Fruit fly (Drosophila melanogaster) whole organism, embryonic: Measurements from ENCODE around the gene IFT52.
A peak's percentile ranks its signal among the peaks of the same experiment; 100 is the strongest.

Source experiments
- ATbp ChIP-seq: fragments of 200-800 bp; sonication (Bioruptor generic); optimal IDR thresholded peaks from 2 replicates; lab custom pipeline; 2017; ENCODE audit warnings: missing biosample characterization, mild to moderate bottlenecking, missing genetic modification characterization, missing genetic modification reagents
- B-H1 ChIP-seq: fragments of 200-800 bp; sonication (Bioruptor generic); IDR thresholded peaks from 3 replicates; pipeline ENCODE4 v1.3.6; 2022; ENCODE audit warnings: missing biosample characterization, missing genetic modification characterization
- Bgb ChIP-seq: fragments of 200-800 bp; sonication (Bioruptor generic); IDR thresholded peaks from 2 replicates; pipeline ENCODE4 v1.3.6; 2022; ENCODE audit warnings: missing biosample characterization, missing genetic modification characterization; ENCODE audit not compliant: partially characterized antibody
- CG1024 ChIP-seq: fragments of 200-800 bp; sonication (Bioruptor generic); IDR thresholded peaks from 2 replicates; pipeline ENCODE4 v1.3.6; 2022; ENCODE audit warnings: missing biosample characterization, missing genetic modification characterization
- CG11398 ChIP-seq: fragments of 200-800 bp; sonication (Bioruptor generic); optimal IDR thresholded peaks from 2 replicates; lab custom pipeline; 2016; ENCODE audit warnings: missing biosample characterization, missing genetic modification characterization
- CG12236 ChIP-seq: fragments of 200-800 bp; sonication (Bioruptor generic); optimal IDR thresholded peaks from 2 replicates; lab custom pipeline; 2016; ENCODE audit warnings: missing biosample characterization, missing genetic modification characterization
- CG12391 ChIP-seq: fragments of 200-800 bp; sonication (Bioruptor generic); optimal IDR thresholded peaks from 3 replicates; lab custom pipeline; 2018; ENCODE audit warnings: missing biosample characterization, mild to moderate bottlenecking, missing genetic modification characterization, moderate library complexity
- CG14710 ChIP-seq: fragments of 200-800 bp; sonication (Bioruptor generic); optimal IDR thresholded peaks from 3 replicates; lab custom pipeline; 2019; ENCODE audit warnings: missing biosample characterization, mild to moderate bottlenecking, missing genetic modification characterization, moderate library complexity
- CG15514 ChIP-seq: fragments of 200-800 bp; sonication (Bioruptor generic); optimal IDR thresholded peaks from 3 replicates; lab custom pipeline; 2017; ENCODE audit warnings: missing biosample characterization, missing genetic modification characterization, mild to moderate bottlenecking, moderate library complexity, missing genetic modification reagents
- CG17568 ChIP-seq: fragments of 200-800 bp; sonication (Bioruptor generic); optimal IDR thresholded peaks from 2 replicates; lab custom pipeline; 2018; ENCODE audit warnings: missing biosample characterization, mild to moderate bottlenecking, missing genetic modification characterization, moderate library complexity
- CG18262 ChIP-seq: fragments of 200-800 bp; optimal IDR thresholded peaks from 3 replicates; lab custom pipeline; 2019; ENCODE audit warnings: missing biosample characterization, mild to moderate bottlenecking, missing genetic modification characterization, moderate library complexity
- CG2120 ChIP-seq: fragments of 200-800 bp; sonication (Bioruptor generic); optimal IDR thresholded peaks from 3 replicates; lab custom pipeline; 2016; ENCODE audit warnings: missing biosample characterization, missing genetic modification characterization
- CG2202 ChIP-seq: fragments of 200-800 bp; sonication (Bioruptor generic); optimal IDR thresholded peaks from 2 replicates; lab custom pipeline; 2018; ENCODE audit warnings: missing biosample characterization, mild to moderate bottlenecking, missing genetic modification characterization
- CG3065 ChIP-seq: fragments of 200-800 bp; sonication (Bioruptor generic); optimal IDR thresholded peaks from 2 replicates; lab custom pipeline; 2016; ENCODE audit warnings: missing biosample characterization, missing genetic modification characterization
- CG32532 ChIP-seq: fragments of 200-800 bp; sonication (Bioruptor generic); IDR thresholded peaks from 2 replicates; pipeline ENCODE4 v1.3.6; 2022; ENCODE audit warnings: missing biosample characterization, missing genetic modification characterization
- CG34224 ChIP-seq: fragments of 200-800 bp; sonication (Bioruptor generic); IDR thresholded peaks from 3 replicates; pipeline ENCODE4 v1.3.6; 2022; ENCODE audit warnings: missing biosample characterization, missing genetic modification characterization; ENCODE audit not compliant: partially characterized antibody
- CG34376 ChIP-seq: fragments of 200-800 bp; sonication (Bioruptor generic); optimal IDR thresholded peaks from 2 replicates; lab custom pipeline; 2018; ENCODE audit warnings: missing biosample characterization, mild to moderate bottlenecking, missing genetic modification characterization
- CG6854 ChIP-seq: fragments of 200-800 bp; sonication (Bioruptor generic); optimal IDR thresholded peaks from 3 replicates; lab custom pipeline; 2017; ENCODE audit warnings: missing biosample characterization, mild to moderate bottlenecking, missing genetic modification characterization
- CHES-1-like ChIP-seq: fragments of 200-800 bp; sonication (Bioruptor generic); optimal IDR thresholded peaks from 2 replicates; lab custom pipeline; 2016; ENCODE audit warnings: missing biosample characterization, missing genetic modification characterization
- CTCF ChIP-seq: fragments of 200-800 bp; sonication (Bioruptor generic); optimal IDR thresholded peaks from 2 replicates; lab custom pipeline; 2017; ENCODE audit warnings: missing biosample characterization, mild to moderate bottlenecking, missing genetic modification characterization, moderate library complexity
- CkIIα-i1 ChIP-seq: fragments of 200-800 bp; sonication (Bioruptor generic); IDR thresholded peaks from 2 replicates; pipeline ENCODE4 v1.3.6; 2022; ENCODE audit warnings: missing biosample characterization, missing genetic modification characterization
- D ChIP-seq, 2 experiments: fragments of 200-800 bp in 1 of 2; fragments of >200 bp in 1 of 2; sonication (Bioruptor generic) in 1 of 2; optimal IDR thresholded peaks; 2 replicates in 1 of 2; 3 replicates in 1 of 2; lab custom pipeline; 2017; ENCODE audit warnings: mild to moderate bottlenecking in 1 of 2, missing biosample characterization in 1 of 2, missing genetic modification characterization in 1 of 2, missing genetic modification reagents in 1 of 2
- ERR ChIP-seq: fragments of 200-800 bp; sonication (Bioruptor generic); optimal IDR thresholded peaks from 2 replicates; lab custom pipeline; 2016; ENCODE audit warnings: missing biosample characterization, missing genetic modification characterization
- Ets65A ChIP-seq: fragments of 200-800 bp; sonication (Bioruptor generic); peaks from one replicate; lab custom pipeline; 2016; ENCODE audit warnings: missing biosample characterization, missing genetic modification characterization
- H15 ChIP-seq: fragments of 200-800 bp; sonication (Bioruptor generic); IDR thresholded peaks from 3 replicates; pipeline ENCODE4 v1.3.6; 2022; ENCODE audit warnings: missing biosample characterization, missing genetic modification characterization
- Hr3 ChIP-seq: fragments of 200-800 bp; sonication (Bioruptor generic); optimal IDR thresholded peaks from 3 replicates; lab custom pipeline; 2016; ENCODE audit warnings: missing biosample characterization, missing genetic modification characterization
- Lim3 ChIP-seq: fragments of 200-800 bp; sonication (Bioruptor generic); IDR thresholded peaks from 2 replicates; pipeline ENCODE4 v1.3.6; 2022; ENCODE audit warnings: missing biosample characterization, missing genetic modification characterization
- Max ChIP-seq: fragments of 200-800 bp; sonication (Bioruptor generic); optimal IDR thresholded peaks from 2 replicates; lab custom pipeline; 2016; ENCODE audit warnings: missing biosample characterization, mild to moderate bottlenecking, missing genetic modification characterization
- Meics ChIP-seq: fragments of 200-800 bp; sonication (Bioruptor generic); optimal IDR thresholded peaks from 2 replicates; lab custom pipeline; 2017; ENCODE audit warnings: missing biosample characterization, mild to moderate bottlenecking, missing genetic modification characterization
- Myb ChIP-seq: fragments of 200-800 bp; sonication (Bioruptor generic); optimal IDR thresholded peaks from 2 replicates; lab custom pipeline; 2016; ENCODE audit warnings: missing biosample characterization, missing genetic modification characterization
- NK7.1 ChIP-seq: fragments of 200-800 bp; sonication (Bioruptor generic); optimal IDR thresholded peaks from 3 replicates; lab custom pipeline; 2016; ENCODE audit warnings: missing biosample characterization, missing genetic modification characterization
- Opbp ChIP-seq: fragments of 200-800 bp; sonication (Bioruptor generic); IDR thresholded peaks from 3 replicates; pipeline ENCODE4 v1.3.6; 2022; ENCODE audit warnings: missing biosample characterization, missing genetic modification characterization; ENCODE audit not compliant: partially characterized antibody
- Stat92E ChIP-seq, 3 experiments: fragments of >200 bp in 2 of 3; fragments of 200-800 bp in 1 of 3; sonication (Bioruptor generic) in 1 of 3; optimal IDR thresholded peaks; 2 replicates each; lab custom pipeline; 2017 to 2019; ENCODE audit warnings: missing biosample characterization in 3 of 3, missing genetic modification characterization in 3 of 3, mild to moderate bottlenecking in 1 of 3, moderate library complexity in 1 of 3
- Taf1 ChIP-seq: fragments of 200-800 bp; sonication (Bioruptor generic); IDR thresholded peaks from 2 replicates; pipeline ENCODE4 v1.3.6; 2022; ENCODE audit warnings: missing biosample characterization, missing genetic modification characterization
- Xbp1 ChIP-seq: fragments of 200-800 bp; sonication (Bioruptor generic); optimal IDR thresholded peaks from 3 replicates; lab custom pipeline; 2016; ENCODE audit warnings: missing biosample characterization, mild to moderate bottlenecking, missing genetic modification characterization
- Xrp1 ChIP-seq: fragments of 200-800 bp; sonication (Bioruptor generic); IDR thresholded peaks from 2 replicates; pipeline ENCODE4 v1.3.6; 2022; ENCODE audit warnings: missing biosample characterization, missing genetic modification characterization
- cad ChIP-seq: fragments of >200 bp; optimal IDR thresholded peaks from 2 replicates; lab custom pipeline; 2017; ENCODE audit warnings: missing biosample characterization, missing genetic modification characterization
- croc ChIP-seq: fragments of 200-800 bp; sonication (Bioruptor generic); conservative IDR thresholded peaks from 3 replicates; pipeline ENCODE4 v1.3.6; 2022; ENCODE audit warnings: missing biosample characterization, missing genetic modification characterization
- crp ChIP-seq, 2 experiments: fragments of 200-800 bp; sonication (Bioruptor generic); optimal IDR thresholded peaks; 2 replicates in 1 of 2; 3 replicates in 1 of 2; lab custom pipeline; 2017; ENCODE audit warnings: missing biosample characterization in 2 of 2, missing genetic modification characterization in 2 of 2, mild to moderate bottlenecking in 1 of 2, moderate library complexity in 1 of 2
- ewg ChIP-seq: fragments of 200-800 bp; sonication (Bioruptor generic); optimal IDR thresholded peaks from 3 replicates; lab custom pipeline; 2017; ENCODE audit warnings: mild to moderate bottlenecking, missing biosample characterization, missing genetic modification reagents, missing genetic modification characterization
- eyg ChIP-seq: fragments of 200-800 bp; sonication (Bioruptor generic); optimal IDR thresholded peaks from 3 replicates; lab custom pipeline; 2016; ENCODE audit warnings: missing biosample characterization, missing genetic modification characterization
- fu2 ChIP-seq: fragments of 200-800 bp; sonication (Bioruptor generic); optimal IDR thresholded peaks from 2 replicates; lab custom pipeline; 2016; ENCODE audit warnings: missing biosample characterization, missing genetic modification characterization
- h ChIP-seq: fragments of >200 bp; optimal IDR thresholded peaks from 2 replicates; lab custom pipeline; 2017
- lab ChIP-seq: fragments of 200-800 bp; sonication (Bioruptor generic); optimal IDR thresholded peaks from 3 replicates; lab custom pipeline; 2017; ENCODE audit warnings: missing biosample characterization, missing genetic modification characterization, mild to moderate bottlenecking, moderate library complexity, missing genetic modification reagents
- p53 ChIP-seq: fragments of 200-800 bp; sonication (Bioruptor generic); optimal IDR thresholded peaks from 2 replicates; lab custom pipeline; 2016; ENCODE audit warnings: missing biosample characterization, missing genetic modification characterization
- sc ChIP-seq, 3 experiments: fragments of >200 bp in 2 of 3; fragments of 200-800 bp in 1 of 3; sonication (Bioruptor generic) in 1 of 3; optimal IDR thresholded peaks; 2 replicates in 2 of 3; 3 replicates in 1 of 3; lab custom pipeline; 2017; ENCODE audit warnings: mild to moderate bottlenecking in 1 of 3, missing biosample characterization in 1 of 3, missing genetic modification characterization in 1 of 3, missing genetic modification reagents in 1 of 3
- tap ChIP-seq: fragments of 200-800 bp; optimal IDR thresholded peaks from 3 replicates; lab custom pipeline; 2019; ENCODE audit warnings: missing biosample characterization, mild to moderate bottlenecking, missing genetic modification characterization, moderate library complexity
- toy ChIP-seq: fragments of 200-800 bp; sonication (Bioruptor generic); IDR thresholded peaks from 2 replicates; pipeline ENCODE4 v1.3.6; 2022; ENCODE audit warnings: missing biosample characterization, missing genetic modification characterization

IFT52 gene

DNA sequence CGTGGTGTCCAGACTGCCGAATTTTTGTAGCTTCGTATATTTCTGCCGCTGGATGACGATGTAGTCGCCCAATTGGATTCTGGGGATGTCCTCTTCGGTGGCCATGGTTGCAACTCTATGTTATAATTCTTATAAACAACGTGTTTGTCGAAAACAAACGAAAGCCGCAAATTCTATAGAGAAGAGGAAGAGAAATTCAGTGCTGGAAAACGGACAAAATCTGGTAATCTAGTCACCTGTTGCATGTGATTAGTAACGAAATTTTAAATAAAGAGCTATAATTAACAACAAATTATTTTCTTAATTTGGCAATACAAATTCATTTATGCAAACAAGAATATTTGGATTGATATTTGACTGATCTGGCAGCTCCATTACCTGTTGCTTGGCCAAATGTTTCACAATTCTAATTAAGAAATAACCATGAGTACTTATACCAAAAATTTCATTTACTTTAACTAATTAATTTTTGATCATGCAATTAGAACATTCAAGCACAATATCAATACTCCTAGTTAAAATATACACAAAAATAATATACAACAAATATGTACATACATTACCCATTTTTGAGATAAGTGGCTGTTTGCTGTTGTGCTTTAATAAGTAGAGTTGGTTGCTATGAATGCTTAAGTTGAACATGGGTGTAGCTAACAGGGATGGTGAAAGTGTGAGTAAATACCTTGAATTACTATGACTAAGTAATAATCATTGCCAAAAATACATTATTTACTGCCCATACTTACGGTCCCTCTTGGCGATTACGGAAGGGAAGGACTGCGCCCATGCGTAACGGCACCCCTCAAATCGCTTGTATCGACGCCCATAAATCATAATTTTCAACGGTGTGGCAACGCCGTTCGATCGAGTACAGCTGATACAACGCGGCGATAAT is 4.4 kb upstream of the IFT52 start, which contains the start of the genes Trmt6 and Ent2 (continued):
- TF ChIP-seq CG18262 (tag; lab: Kevin White, UChicago) (peak; percentile 93), CG34224 (GFP tag; lab: Robert Waterston, UW) (no peak), Taf1 (GFP tag; lab: Robert Waterston, UW) (peak; percentile 96), CG32532 (GFP tag; lab: Robert Waterston, UW) (peak; percentile 98), p53 (GFP tag; lab: Kevin White, UChicago) (peak; percentile 82), tap (tag; lab: Kevin White, UChicago) (peak; percentile 89), H15 (peak; percentile 97), NK7.1 (GFP tag; lab: Kevin White, UChicago) (peak; percentile 89), Stat92E (GFP tag; optimal IDR thresholded peaks at IDR 0.05; lab: Kevin White, UChicago) (peak in 1 of 3 experiments; percentile 51), crp (GFP tag; optimal IDR thresholded peaks at IDR 0.05; lab: Kevin White, UChicago) (peak; percentile 48 to 85), CG2120 (peak; percentile 98), CkIIα-i1 (GFP tag; lab: Robert Waterston, UW) (peak; percentile 87), Bgb (peak; percentile 31; the same call in 1 of the 2 replicates), B-H1 (GFP tag; lab: Robert Waterston, UW) (peak; percentile 97), Opbp (0 out of 3 replicates have a peak, but pooled peaks have one; percentile 37), CG12236 (GFP tag; lab: Kevin White, UChicago) (peak; percentile 92), Xbp1 (GFP tag; lab: Kevin White, UChicago) (peak; percentile 98), ATbp (GFP tag; lab: Kevin White, UChicago) (peak; percentile 90), CG11398 (GFP tag; lab: Kevin White, UChicago) (peak; percentile 91), ERR (peak; percentile 96), CTCF (GFP tag; lab: Kevin White, UChicago) (peak; percentile 35), CHES-1-like (GFP tag; lab: Kevin White, UChicago) (peak; percentile 95), D (optimal IDR thresholded peaks at IDR 0.05; lab: Kevin White, UChicago) (peak; percentile 30), D (GFP tag; optimal IDR thresholded peaks at IDR 0.05; lab: Kevin White, UChicago) (peak; percentile 87), CG34376 (GFP tag; lab: Kevin White, UChicago) (peak; percentile 83), CG3065 (GFP tag; lab: Kevin White, UChicago) (peak; percentile 89), Meics (GFP tag; lab: Kevin White, UChicago) (peak; percentile 99), CG12391 (tag; lab: Kevin White, UChicago) (peak; percentile 91), cad (GFP tag; lab: Kevin White, UChicago) (peak; percentile 30), Hr3 (GFP tag; lab: Kevin White, UChicago) (peak; percentile 94), ewg (peak; percentile 91), Ets65A (GFP tag; lab: Kevin White, UChicago) (peak; percentile 100), CG2202 (tag; lab: Kevin White, UChicago) (peak; percentile 77), Max (GFP tag; lab: Kevin White, UChicago) (peak; percentile 90), toy (GFP tag; lab: Robert Waterston, UW) (peak; percentile 95), CG6854 (peak; percentile 80), sc (optimal IDR thresholded peaks at IDR 0.05; lab: Kevin White, UChicago) (no peak), sc (GFP tag; optimal IDR thresholded peaks at IDR 0.05; lab: Kevin White, UChicago) (peak; percentile 78), eyg (peak; percentile 94), CG1024 (GFP tag; lab: Robert Waterston, UW) (peak; percentile 92), lab (GFP tag; lab: Kevin White, UChicago) (peak; percentile 97), croc (GFP tag; lab: Robert Waterston, UW) (peak; percentile 92), Lim3 (GFP tag; lab: Robert Waterston, UW) (peak; percentile 90), Myb (peak; percentile 86), fu2 (GFP tag; lab: Kevin White, UChicago) (peak; percentile 97), Xrp1 (GFP tag; lab: Robert Waterston, UW) (peak; percentile 97), CG14710 (tag; lab: Kevin White, UChicago) (peak; percentile 92), CG17568 (peak; percentile 80), h (lab: Kevin White, UChicago) (no peak), CG15514 (GFP tag; lab: Kevin White, UChicago) (peak; percentile 90)
